Fruit fly (Drosophila melanogaster): Measurements from ENCODE around the gene swa.

DNA sequence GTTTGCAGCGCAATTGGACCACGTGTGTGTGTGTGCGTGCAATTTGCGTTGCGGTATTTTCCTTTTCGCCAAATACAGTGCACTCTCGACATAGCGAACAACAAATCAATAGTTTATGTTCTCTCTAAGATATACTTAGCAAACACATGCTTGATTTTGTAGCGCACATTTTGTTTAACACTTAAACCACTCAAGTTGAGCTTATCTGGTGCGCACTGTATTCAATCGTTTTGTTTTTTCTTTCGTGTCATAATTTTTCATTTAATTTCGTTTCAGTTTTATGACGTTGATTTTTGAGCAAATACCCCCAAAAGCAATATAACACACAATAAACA is 816 bp upstream of the swa start:
- TF ChIP-seq tj (GFP tag; optimal IDR thresholded peaks at IDR 0.05) = peak; percentile 78
- TF ChIP-seq CG11617 (GFP tag; optimal IDR thresholded peaks at IDR 0.05) = peak; percentile 94
- TF ChIP-seq kay (GFP tag; ENCODE audit: borderline replicate concordance) = peak; percentile 4
- peak; percentile 82 for TF ChIP-seq Clk (GFP tag; optimal IDR thresholded peaks at IDR 0.05)
- peak; percentile 87 for TF ChIP-seq pad (GFP tag; optimal IDR thresholded peaks at IDR 0.05)
